Fruit fly (Drosophila melanogaster): ENCODE results near the gene PNUTS.

- TF ChIP-seq CG10348 (GFP tag; IDR thresholded peaks at IDR 0.05) (no peak), CG13204 (GFP tag; optimal IDR thresholded peaks at IDR 0.05) (no peak), EcR (GFP tag; optimal IDR thresholded peaks at IDR 0.05) (no peak), Ets98B (GFP tag; IDR thresholded peaks at IDR 0.05) (no peak), CG9948 (tag; optimal IDR thresholded peaks at IDR 0.05) (no peak), CG12605 (GFP tag; IDR thresholded peaks at IDR 0.05) (no peak), Snoo (tag; optimal IDR thresholded peaks at IDR 0.05) (no peak), CG8301 (tag; optimal IDR thresholded peaks at IDR 0.05) (no peak), Pif1A (GFP tag; optimal IDR thresholded peaks at IDR 0.05) (no peak)
These were observed 14.3 kb upstream of the PNUTS start for dm6 chr2L:856001-856400.
